ENCODE assay signal across 4 worm cellular contexts in genomic region chrX:14877691-14878090, ce11.
A peak's percentile ranks its signal among the peaks of the same experiment; 100 is the strongest.
TF ChIP-seq lines count a peak whose summit lies in the region.

No protein-coding gene starts in this region.

TF ChIP-seq in whole organism, L4 larva, 104 proteins besides CTCF, POLR2A, EP300 and RAD21:
- TF ChIP-seq daf-12 (tag; optimal IDR thresholded peaks at IDR 0.05; lab: Kevin White, UChicago) (no peak), egl-43 (GFP tag; IDR thresholded peaks at IDR 0.05; lab: Robert Waterston, UW) (0 out of 2 replicates have a peak, but pooled peaks have one; percentile 51), ctbp-1 (GFP tag; IDR thresholded peaks at IDR 0.05; lab: Robert Waterston, UW) (no peak), set-16 (GFP tag; IDR thresholded peaks at IDR 0.05; lab: Robert Waterston, UW) (peak; percentile 62)

TF ChIP-seq in whole organism, late embryonic, 69 proteins besides CTCF, POLR2A, EP300 and RAD21:
- TF ChIP-seq K09A11.1 (tag; optimal IDR thresholded peaks at IDR 0.05; lab: Kevin White, UChicago; ENCODE audit: insufficient read depth) (no peak), F13H6.1 (tag; optimal IDR thresholded peaks at IDR 0.05; lab: Kevin White, UChicago) (no peak), unc-86 (tag; optimal IDR thresholded peaks at IDR 0.05; lab: Kevin White, UChicago) (no peak), dmd-4 (tag; optimal IDR thresholded peaks at IDR 0.05; lab: Kevin White, UChicago; ENCODE audit: borderline replicate concordance) (no peak), pros-1 (tag; optimal IDR thresholded peaks at IDR 0.05; lab: Kevin White, UChicago) (no peak), pqm-1 (tag; optimal IDR thresholded peaks at IDR 0.05; lab: Kevin White, UChicago) (no peak), hlh-13 (GFP tag; optimal IDR thresholded peaks at IDR 0.05; lab: Kevin White, UChicago) (peak; percentile 17)

TF ChIP-seq in whole organism, mixed stage, embryonic, 35 proteins besides CTCF, POLR2A, EP300 and RAD21:
- TF ChIP-seq ceh-83 (GFP tag; optimal IDR thresholded peaks at IDR 0.05; lab: Kevin White, UChicago), result peak; percentile 41
- TF ChIP-seq elt-1 (tag; optimal IDR thresholded peaks at IDR 0.05; lab: Kevin White, UChicago; ENCODE audit: borderline replicate concordance, insufficient read depth), result no peak

TF ChIP-seq in whole organism, young adult, 124 proteins besides CTCF, POLR2A, EP300 and RAD21:
- TF ChIP-seq Y56A3A.18 (GFP tag; IDR thresholded peaks at IDR 0.05; lab: Robert Waterston, UW), result peak; percentile 43; the same call in 1 of the 2 replicates
- 0 out of 2 replicates have a peak, but pooled peaks have one; percentile 19 for TF ChIP-seq dox-1 (GFP tag; IDR thresholded peaks at IDR 0.05; lab: Robert Waterston, UW)
- TF ChIP-seq hsf-1 (GFP tag; IDR thresholded peaks at IDR 0.05; lab: Robert Waterston, UW), result 0 out of 2 replicates have a peak, but pooled peaks have one; percentile 7
- peak; percentile 64 for TF ChIP-seq zfh-2 (GFP tag; conservative IDR thresholded peaks at IDR 0.05; lab: Robert Waterston, UW)
- 0 out of 2 replicates have a peak, but pooled peaks have one; percentile 7 for TF ChIP-seq nfyb-1 (GFP tag; IDR thresholded peaks at IDR 0.05; lab: Robert Waterston, UW)
- TF ChIP-seq rcor-1 (GFP tag; IDR thresholded peaks at IDR 0.05; lab: Robert Waterston, UW), result 0 out of 2 replicates have a peak, but pooled peaks have one; percentile 26
- no peak for TF ChIP-seq hrde-1 (tag; optimal IDR thresholded peaks at IDR 0.05; lab: Kevin White, UChicago; ENCODE audit: borderline replicate concordance)
- TF ChIP-seq mcd-1 (GFP tag; IDR thresholded peaks at IDR 0.05; lab: Robert Waterston, UW), result no peak
- peak; percentile 26; the same call in 1 of the 2 replicates for TF ChIP-seq egrh-3 (GFP tag; IDR thresholded peaks at IDR 0.05; lab: Robert Waterston, UW)
